Fruit fly (Drosophila melanogaster) whole organism, embryonic: ENCODE results near the gene CG44158.

Experiments used
- Abd-B ChIP-seq: fragments of 200-800 bp; sonication (Bioruptor generic); optimal IDR thresholded peaks from 2 replicates; lab custom pipeline; 2018; ENCODE audit warnings: missing biosample characterization, mild to moderate bottlenecking, missing genetic modification characterization, moderate library complexity
- Bgb ChIP-seq: fragments of 200-800 bp; sonication (Bioruptor generic); IDR thresholded peaks from 2 replicates; pipeline ENCODE4 v1.3.6; 2022; ENCODE audit warnings: missing biosample characterization, missing genetic modification characterization; ENCODE audit not compliant: partially characterized antibody
- CG10267 ChIP-seq: fragments of 200-800 bp; sonication (Bioruptor generic); optimal IDR thresholded peaks from 2 replicates; lab custom pipeline; 2018; ENCODE audit warnings: missing biosample characterization, mild to moderate bottlenecking, missing genetic modification characterization, moderate library complexity
- CG10274 ChIP-seq: fragments of 200-800 bp; sonication (Bioruptor generic); optimal IDR thresholded peaks from 3 replicates; lab custom pipeline; 2017; ENCODE audit warnings: missing biosample characterization, mild to moderate bottlenecking, missing genetic modification characterization
- CG12391 ChIP-seq: fragments of 200-800 bp; sonication (Bioruptor generic); optimal IDR thresholded peaks from 3 replicates; lab custom pipeline; 2018; ENCODE audit warnings: missing biosample characterization, mild to moderate bottlenecking, missing genetic modification characterization, moderate library complexity
- CG12744 ChIP-seq: fragments of 200-800 bp; sonication (Bioruptor generic); optimal IDR thresholded peaks from 2 replicates; lab custom pipeline; 2016; ENCODE audit warnings: missing biosample characterization, missing genetic modification characterization
- CG15073 ChIP-seq: fragments of 200-800 bp; sonication (Bioruptor generic); optimal IDR thresholded peaks from 2 replicates; lab custom pipeline; 2016; ENCODE audit warnings: missing biosample characterization, missing genetic modification characterization
- CG15601 ChIP-seq: fragments of 200-800 bp; sonication (Bioruptor generic); optimal IDR thresholded peaks from 3 replicates; lab custom pipeline; 2019; ENCODE audit warnings: missing biosample characterization, mild to moderate bottlenecking, missing genetic modification characterization, moderate library complexity
- CG15696 ChIP-seq: fragments of 200-800 bp; sonication (Bioruptor generic); optimal IDR thresholded peaks from 2 replicates; lab custom pipeline; 2019; ENCODE audit warnings: missing biosample characterization, mild to moderate bottlenecking, missing genetic modification characterization, moderate library complexity
- CG16863 ChIP-seq: fragments of 200-800 bp; sonication (Bioruptor generic); optimal IDR thresholded peaks from 3 replicates; lab custom pipeline; 2016; ENCODE audit warnings: missing biosample characterization, missing genetic modification characterization
- CG18262 ChIP-seq: fragments of 200-800 bp; optimal IDR thresholded peaks from 3 replicates; lab custom pipeline; 2019; ENCODE audit warnings: missing biosample characterization, mild to moderate bottlenecking, missing genetic modification characterization, moderate library complexity
- CG2120 ChIP-seq: fragments of 200-800 bp; sonication (Bioruptor generic); optimal IDR thresholded peaks from 3 replicates; lab custom pipeline; 2016; ENCODE audit warnings: missing biosample characterization, missing genetic modification characterization
- CG30431 ChIP-seq: fragments of 200-800 bp; sonication (Bioruptor generic); optimal IDR thresholded peaks from 2 replicates; lab custom pipeline; 2017; ENCODE audit warnings: missing biosample characterization, missing genetic modification characterization
- CG32767 ChIP-seq: fragments of 200-800 bp; sonication (Bioruptor generic); IDR thresholded peaks from 2 replicates; pipeline ENCODE4 v1.3.6; 2022; ENCODE audit warnings: missing biosample characterization, missing genetic modification characterization
- CG34224 ChIP-seq: fragments of 200-800 bp; sonication (Bioruptor generic); IDR thresholded peaks from 3 replicates; pipeline ENCODE4 v1.3.6; 2022; ENCODE audit warnings: missing biosample characterization, missing genetic modification characterization; ENCODE audit not compliant: partially characterized antibody
- CG4854 ChIP-seq: fragments of 200-800 bp; sonication (Bioruptor generic); optimal IDR thresholded peaks from 2 replicates; lab custom pipeline; 2016; ENCODE audit warnings: missing biosample characterization, missing genetic modification characterization, inconsistent platforms
- CG5245 ChIP-seq: fragments of 200-800 bp; sonication (Bioruptor generic); optimal IDR thresholded peaks from 3 replicates; lab custom pipeline; 2016; ENCODE audit warnings: missing biosample characterization, missing genetic modification characterization
- CG6689 ChIP-seq: fragments of 200-800 bp; sonication (Bioruptor generic); IDR thresholded peaks from 2 replicates; pipeline ENCODE4 v1.3.6; 2022; ENCODE audit warnings: missing biosample characterization, missing genetic modification characterization
- CG7357 ChIP-seq: fragments of 200-800 bp; sonication (Bioruptor generic); IDR thresholded peaks from 3 replicates; pipeline ENCODE4 v1.3.6; 2022; ENCODE audit warnings: missing biosample characterization, missing genetic modification characterization
- CG7987 ChIP-seq: fragments of 200-800 bp; sonication (Bioruptor generic); optimal IDR thresholded peaks from 2 replicates; lab custom pipeline; 2018; ENCODE audit warnings: missing biosample characterization, mild to moderate bottlenecking, missing genetic modification characterization, moderate library complexity
- CG8281 ChIP-seq: fragments of 200-800 bp; sonication (Bioruptor generic); optimal IDR thresholded peaks from 2 replicates; lab custom pipeline; 2018; ENCODE audit warnings: missing biosample characterization, mild to moderate bottlenecking, missing genetic modification characterization, moderate library complexity
- CG8388 ChIP-seq: fragments of 200-800 bp; sonication (Bioruptor generic); optimal IDR thresholded peaks from 2 replicates; lab custom pipeline; 2019; ENCODE audit warnings: missing biosample characterization, mild to moderate bottlenecking, missing genetic modification characterization, moderate library complexity
- Dfd ChIP-seq, 2 experiments: fragments of >200 bp; optimal IDR thresholded peaks; 2 replicates each; lab custom pipeline; 2017; ENCODE audit warnings: missing biosample characterization in 2 of 2, missing genetic modification characterization in 2 of 2
- Drgx ChIP-seq: fragments of 200-800 bp; sonication (Bioruptor generic); IDR thresholded peaks from 2 replicates; pipeline ENCODE4 v1.3.6; 2022; ENCODE audit warnings: missing biosample characterization, missing genetic modification characterization
- ERR ChIP-seq: fragments of 200-800 bp; sonication (Bioruptor generic); optimal IDR thresholded peaks from 2 replicates; lab custom pipeline; 2016; ENCODE audit warnings: missing biosample characterization, missing genetic modification characterization
- Gug ChIP-seq: fragments of 200-800 bp; sonication (Bioruptor generic); IDR thresholded peaks from 4 replicates; pipeline ENCODE4 v1.3.6; 2022; ENCODE audit warnings: missing biosample characterization, missing genetic modification characterization
- HLHmδ ChIP-seq: fragments of 200-800 bp; sonication (Bioruptor generic); optimal IDR thresholded peaks from 2 replicates; lab custom pipeline; 2018; ENCODE audit warnings: missing biosample characterization, mild to moderate bottlenecking, missing genetic modification characterization, moderate library complexity
- Hr39 ChIP-seq: fragments of >200 bp; optimal IDR thresholded peaks from 2 replicates; lab custom pipeline; 2017
- MBD-R2 ChIP-seq: fragments of 200-800 bp; sonication (Bioruptor generic); IDR thresholded peaks from 2 replicates; pipeline ENCODE4 v1.3.6; 2022; ENCODE audit warnings: missing biosample characterization, missing genetic modification characterization
- NC2β ChIP-seq: fragments of 200-800 bp; sonication (Bioruptor generic); optimal IDR thresholded peaks from 2 replicates; lab custom pipeline; 2016; ENCODE audit warnings: missing biosample characterization, missing genetic modification characterization
- Nf-YC ChIP-seq: fragments of 200-800 bp; optimal IDR thresholded peaks from 3 replicates; lab custom pipeline; 2019; ENCODE audit warnings: missing biosample characterization, mild to moderate bottlenecking, missing genetic modification characterization, moderate library complexity
- Ssrp ChIP-seq: fragments of 200-800 bp; sonication (Bioruptor generic); optimal IDR thresholded peaks from 2 replicates; lab custom pipeline; 2018; ENCODE audit warnings: missing biosample characterization, mild to moderate bottlenecking, missing genetic modification characterization, moderate library complexity
- bcd ChIP-seq: fragments of 200-800 bp; sonication (Bioruptor generic); optimal IDR thresholded peaks from 2 replicates; lab custom pipeline; 2017; ENCODE audit warnings: missing biosample characterization, mild to moderate bottlenecking, missing genetic modification characterization
- btn ChIP-seq: fragments of 200-800 bp; sonication (Bioruptor generic); optimal IDR thresholded peaks from 2 replicates; lab custom pipeline; 2016; ENCODE audit warnings: missing biosample characterization, missing genetic modification characterization
- croc ChIP-seq: fragments of 200-800 bp; sonication (Bioruptor generic); conservative IDR thresholded peaks from 3 replicates; pipeline ENCODE4 v1.3.6; 2022; ENCODE audit warnings: missing biosample characterization, missing genetic modification characterization
- crol ChIP-seq: fragments of 200-800 bp; sonication (Bioruptor generic); IDR thresholded peaks from 2 replicates; pipeline ENCODE4 v1.3.6; 2022; ENCODE audit warnings: missing biosample characterization, missing genetic modification characterization
- da ChIP-seq: fragments of 200-800 bp; sonication (Bioruptor generic); optimal IDR thresholded peaks from 2 replicates; lab custom pipeline; 2016; ENCODE audit warnings: missing biosample characterization, missing genetic modification characterization
- dpn ChIP-seq, 2 experiments: fragments of 200-800 bp; sonication (Bioruptor generic); optimal IDR thresholded peaks; 3 replicates each; lab custom pipeline; 2016; ENCODE audit warnings: missing biosample characterization in 2 of 2, missing genetic modification characterization in 2 of 2
- ems ChIP-seq: fragments of 200-800 bp; sonication (Bioruptor generic); optimal IDR thresholded peaks from 3 replicates; lab custom pipeline; 2016; ENCODE audit warnings: missing biosample characterization, missing genetic modification characterization
- fd102C ChIP-seq: fragments of 200-800 bp; sonication (Bioruptor generic); optimal IDR thresholded peaks from 2 replicates; lab custom pipeline; 2018; ENCODE audit warnings: missing biosample characterization, mild to moderate bottlenecking, missing genetic modification characterization, moderate library complexity
- gcm ChIP-seq: fragments of 200-800 bp; sonication (Bioruptor generic); optimal IDR thresholded peaks from 2 replicates; lab custom pipeline; 2019; ENCODE audit warnings: missing biosample characterization, mild to moderate bottlenecking, missing genetic modification characterization, moderate library complexity
- h ChIP-seq: fragments of >200 bp; optimal IDR thresholded peaks from 2 replicates; lab custom pipeline; 2017
- her ChIP-seq: fragments of 200-800 bp; sonication (Bioruptor generic); optimal IDR thresholded peaks from 2 replicates; lab custom pipeline; 2016; ENCODE audit warnings: missing biosample characterization, missing genetic modification characterization
- jing ChIP-seq: fragments of 200-800 bp; sonication (Bioruptor generic); optimal IDR thresholded peaks from 2 replicates; lab custom pipeline; 2018; ENCODE audit warnings: missing biosample characterization, mild to moderate bottlenecking, missing genetic modification characterization
- klu ChIP-seq: fragments of 200-800 bp; sonication (Bioruptor generic); IDR thresholded peaks from 2 replicates; pipeline ENCODE4 v1.3.6; 2022; ENCODE audit warnings: missing biosample characterization, missing genetic modification characterization
- mam ChIP-seq: fragments of 200-800 bp; sonication (Bioruptor generic); optimal IDR thresholded peaks from 3 replicates; lab custom pipeline; 2016; ENCODE audit warnings: missing biosample characterization, missing genetic modification characterization
- mld ChIP-seq: fragments of 200-800 bp; sonication (Bioruptor generic); IDR thresholded peaks from 3 replicates; pipeline ENCODE4 v1.3.6; 2022; ENCODE audit warnings: missing biosample characterization, missing genetic modification characterization; ENCODE audit not compliant: partially characterized antibody
- sna ChIP-seq: fragments of 200-800 bp; sonication (Bioruptor generic); IDR thresholded peaks from 2 replicates; pipeline ENCODE4 v1.3.6; 2022; ENCODE audit warnings: missing biosample characterization, missing genetic modification characterization; ENCODE audit not compliant: partially characterized antibody
- trem ChIP-seq: fragments of 200-800 bp; optimal IDR thresholded peaks from 3 replicates; lab custom pipeline; 2019; ENCODE audit warnings: missing biosample characterization, mild to moderate bottlenecking, missing genetic modification characterization, moderate library complexity
- vnd ChIP-seq: fragments of 200-800 bp; sonication (Bioruptor generic); IDR thresholded peaks from 3 replicates; pipeline ENCODE4 v1.3.6; 2022; ENCODE audit warnings: missing biosample characterization, missing genetic modification characterization; ENCODE audit not compliant: partially characterized antibody

CG44158 gene

DNA sequence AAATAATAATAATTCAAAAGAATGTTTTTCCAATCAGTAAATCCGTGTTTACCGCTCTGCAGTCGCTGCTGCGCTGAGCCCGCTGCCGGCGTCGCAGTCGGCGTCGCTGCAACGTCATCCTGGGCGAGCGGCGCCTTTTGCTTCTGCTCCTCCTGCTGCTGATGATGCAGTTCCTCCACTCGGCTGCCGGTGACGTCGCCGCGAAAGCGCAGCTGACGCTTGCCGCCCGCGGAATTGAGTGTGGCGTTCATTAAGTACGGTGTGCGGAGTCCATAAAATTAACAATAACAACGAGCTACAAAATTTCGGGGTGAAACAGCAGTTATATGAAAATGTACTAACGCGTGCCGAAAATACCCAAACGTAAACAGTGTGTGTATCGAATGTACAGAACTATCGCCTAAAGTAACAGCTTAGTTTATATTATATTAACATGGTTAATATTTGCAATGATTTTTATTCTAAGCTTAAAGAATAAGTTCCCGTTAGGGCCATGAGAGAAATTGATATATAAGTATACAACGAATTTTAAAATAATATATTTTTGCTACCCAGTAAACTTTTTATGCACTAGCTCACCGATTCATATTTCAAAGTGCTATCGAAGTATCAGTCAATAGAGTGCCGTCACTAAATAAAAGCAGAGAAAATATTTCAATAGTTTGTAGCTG is 44.4 kb upstream of the CG44158 start, which contains the start of the genes CG7218 and Cbp20 (continued):
- TF ChIP-seq Nf-YC (tag; lab: Kevin White, UChicago) (peak; percentile 68), CG12744 (GFP tag; lab: Kevin White, UChicago) (peak; percentile 59), CG30431 (GFP tag; lab: Kevin White, UChicago) (no peak), klu (0 out of 2 replicates have a peak, but pooled peaks have one; percentile 25), CG7357 (0 out of 3 replicates have a peak, but pooled peaks have one; percentile 28), her (GFP tag; lab: Kevin White, UChicago) (no peak), CG18262 (tag; lab: Kevin White, UChicago) (peak; percentile 60), fd102C (GFP tag; lab: Kevin White, UChicago) (no peak), Dfd (GFP tag; optimal IDR thresholded peaks at IDR 0.05; lab: Kevin White, UChicago) (no peak), Ssrp (peak; percentile 49), sna (GFP tag; lab: Robert Waterston, UW) (peak; percentile 89), CG15696 (tag; lab: Kevin White, UChicago) (peak; percentile 49), Abd-B (peak; percentile 79), CG16863 (GFP tag; lab: Kevin White, UChicago) (peak; percentile 47), CG32767 (no peak; the same call in 1 of the 2 replicates), Gug (GFP tag; lab: Robert Waterston, UW) (peak; percentile 91), croc (GFP tag; lab: Robert Waterston, UW) (peak; percentile 23; the same call in 1 of the 3 replicates), Bgb (GFP tag; lab: Robert Waterston, UW) (peak; percentile 79), Drgx (GFP tag; lab: Robert Waterston, UW) (peak; percentile 55), CG7987 (peak; percentile 54), ERR (GFP tag; lab: Kevin White, UChicago) (no peak), CG34224 (GFP tag; lab: Robert Waterston, UW) (peak; percentile 76), mam (GFP tag; lab: Kevin White, UChicago) (peak; percentile 89), CG10274 (no peak), vnd (GFP tag; lab: Robert Waterston, UW) (peak; percentile 80), h (lab: Kevin White, UChicago) (no peak), CG15601 (peak; percentile 64), CG10267 (tag; lab: Kevin White, UChicago) (peak; percentile 79), bcd (peak; percentile 57), CG8281 (tag; lab: Kevin White, UChicago) (no peak), MBD-R2 (GFP tag; lab: Robert Waterston, UW) (peak; percentile 83), trem (tag; lab: Kevin White, UChicago) (peak; percentile 83), da (GFP tag; lab: Kevin White, UChicago) (peak; percentile 2), ems (GFP tag; lab: Kevin White, UChicago) (peak; percentile 49), CG12391 (tag; lab: Kevin White, UChicago) (peak; percentile 85), gcm (GFP tag; lab: Kevin White, UChicago) (no peak), CG15073 (GFP tag; lab: Kevin White, UChicago) (no peak), CG5245 (GFP tag; lab: Kevin White, UChicago) (peak; percentile 55), jing (GFP tag; lab: Kevin White, UChicago) (no peak), mld (no peak), CG2120 (GFP tag; lab: Kevin White, UChicago) (peak; percentile 90), CG8388 (peak; percentile 43), Hr39 (lab: Kevin White, UChicago) (no peak), CG6689 (GFP tag; lab: Robert Waterston, UW) (peak; percentile 65), dpn (GFP tag; optimal IDR thresholded peaks at IDR 0.05; lab: Kevin White, UChicago) (peak; percentile 63 to 82), btn (GFP tag; lab: Kevin White, UChicago) (no peak), CG4854 (GFP tag; lab: Kevin White, UChicago) (peak; percentile 26), NC2β (peak; percentile 49), HLHmδ (GFP tag; lab: Kevin White, UChicago) (no peak), crol (no peak)
